Worm (Caenorhabditis elegans) whole organism, L2 larva: ENCODE measurements around the gene C07G1.15.

Source experiments
- C34F6.9 ChIP-seq: fragments of 150-350 bp; optimal IDR thresholded peaks from 2 replicates; lab custom pipeline; 2014; ENCODE audit warnings: missing biosample characterization, missing genetic modification characterization
- F13H6.1 ChIP-seq: sonication (generic microtip); optimal IDR thresholded peaks from 2 replicates; lab custom pipeline; 2016; ENCODE audit warnings: missing genetic modification characterization, missing compliant biosample characterization
- R02D3.7 ChIP-seq: fragments of 150-350 bp; optimal IDR thresholded peaks from 2 replicates; lab custom pipeline; 2014; ENCODE audit warnings: missing biosample characterization, missing genetic modification characterization
- Y55F3AM.14 ChIP-seq: fragments of 200-800 bp; sonication (Bioruptor generic); optimal IDR thresholded peaks from 2 replicates; lab custom pipeline; 2018; ENCODE audit warnings: mild to moderate bottlenecking, missing genetic modification characterization, missing compliant biosample characterization
- ZK546.5 ChIP-seq: sonication (generic microtip); optimal IDR thresholded peaks from 2 replicates; lab custom pipeline; 2017; ENCODE audit warnings: missing biosample characterization, missing genetic modification characterization
- alr-1 ChIP-seq: fragments of 150-350 bp; optimal IDR thresholded peaks from 2 replicates; lab custom pipeline; 2014; ENCODE audit warnings: missing biosample characterization, missing genetic modification characterization
- aly-2 ChIP-seq: fragments of 150-350 bp; optimal IDR thresholded peaks from 2 replicates; lab custom pipeline; 2014; ENCODE audit warnings: missing biosample characterization, missing genetic modification characterization
- ama-1 ChIP-seq: fragments of 150-350 bp; optimal IDR thresholded peaks from 2 replicates; lab custom pipeline; 2018; ENCODE audit warnings: inconsistent platforms
- blmp-1 ChIP-seq: sonication (generic microtip); optimal IDR thresholded peaks from 2 replicates; lab custom pipeline; 2017; ENCODE audit warnings: missing genetic modification characterization, mild to moderate bottlenecking, missing compliant biosample characterization, antibody characterized with exemption, moderate library complexity; ENCODE audit not compliant: insufficient read depth
- ceh-16 ChIP-seq: fragments of 150-350 bp; optimal IDR thresholded peaks from 2 replicates; lab custom pipeline; 2014; ENCODE audit warnings: missing biosample characterization, missing genetic modification characterization
- ceh-82 ChIP-seq: fragments of 150-350 bp; optimal IDR thresholded peaks from 2 replicates; lab custom pipeline; 2014; ENCODE audit warnings: missing biosample characterization, missing genetic modification characterization
- crh-2 ChIP-seq: sonication (generic microtip); optimal IDR thresholded peaks from 2 replicates; lab custom pipeline; 2017; ENCODE audit warnings: missing biosample characterization, missing genetic modification characterization
- dmd-4 ChIP-seq: sonication (generic microtip); optimal IDR thresholded peaks from 2 replicates; lab custom pipeline; 2017; ENCODE audit warnings: missing biosample characterization, missing genetic modification characterization
- egl-27 ChIP-seq: sonication (generic microtip); optimal IDR thresholded peaks from 3 replicates; lab custom pipeline; 2017; ENCODE audit warnings: missing biosample characterization, missing genetic modification reagents, missing genetic modification characterization
- elt-1 ChIP-seq: fragments of 150-350 bp; optimal IDR thresholded peaks from 2 replicates; lab custom pipeline; 2014; ENCODE audit warnings: missing biosample characterization, missing genetic modification characterization
- elt-3 ChIP-seq: sonication (generic microtip); optimal IDR thresholded peaks from 2 replicates; lab custom pipeline; 2017; ENCODE audit warnings: missing biosample characterization, missing genetic modification characterization
- fos-1 ChIP-seq: fragments of 150-350 bp; optimal IDR thresholded peaks from 2 replicates; lab custom pipeline; 2014; ENCODE audit warnings: missing biosample characterization, missing genetic modification characterization
- gmeb-1 ChIP-seq: fragments of 150-350 bp; optimal IDR thresholded peaks from 2 replicates; lab custom pipeline; 2014; ENCODE audit warnings: missing biosample characterization, missing genetic modification characterization
- lin-11 ChIP-seq: fragments of 150-350 bp; sonication (generic microtip); optimal IDR thresholded peaks from 2 replicates; lab custom pipeline; 2014; ENCODE audit warnings: missing biosample characterization, missing genetic modification characterization, inconsistent platforms, mixed read lengths
- lin-13 ChIP-seq: fragments of 150-350 bp; optimal IDR thresholded peaks from 2 replicates; lab custom pipeline; 2014; ENCODE audit warnings: missing biosample characterization, missing genetic modification reagents, missing genetic modification characterization
- lin-39 ChIP-seq: fragments of 150-350 bp; optimal IDR thresholded peaks from 2 replicates; lab custom pipeline; 2014; ENCODE audit warnings: missing biosample characterization, missing genetic modification reagents, missing genetic modification characterization
- lsy-2 ChIP-seq, 2 experiments: fragments of 150-350 bp in 1 of 2; sonication (generic microtip) in 1 of 2; optimal IDR thresholded peaks; 2 replicates each; lab custom pipeline; 2014 to 2017; ENCODE audit warnings: missing biosample characterization in 2 of 2, missing genetic modification characterization in 2 of 2
- mab-5 ChIP-seq: fragments of 150-350 bp; optimal IDR thresholded peaks from 2 replicates; lab custom pipeline; 2014; ENCODE audit warnings: missing biosample characterization, missing genetic modification characterization
- mbf-1 ChIP-seq: sonication (generic microtip); optimal IDR thresholded peaks from 2 replicates; lab custom pipeline; 2017; ENCODE audit warnings: missing biosample characterization, missing genetic modification characterization
- mdl-1 ChIP-seq, 2 experiments: fragments of 150-350 bp in 1 of 2; sonication (generic microtip) in 1 of 2; optimal IDR thresholded peaks; 2 replicates each; lab custom pipeline; 2017; ENCODE audit warnings: missing biosample characterization in 2 of 2, missing genetic modification characterization in 2 of 2
- nhr-10 ChIP-seq: sonication (generic microtip); optimal IDR thresholded peaks from 2 replicates; lab custom pipeline; 2017; ENCODE audit warnings: missing biosample characterization, missing genetic modification characterization
- nhr-11 ChIP-seq: fragments of 150-350 bp; optimal IDR thresholded peaks from 2 replicates; lab custom pipeline; 2014; ENCODE audit warnings: missing biosample characterization, missing genetic modification characterization
- nhr-12 ChIP-seq: fragments of 150-350 bp; optimal IDR thresholded peaks from 2 replicates; lab custom pipeline; 2014; ENCODE audit warnings: missing biosample characterization, missing genetic modification characterization
- nhr-129 ChIP-seq: fragments of 150-350 bp; optimal IDR thresholded peaks from 2 replicates; lab custom pipeline; 2014; ENCODE audit warnings: missing biosample characterization, missing genetic modification characterization
- nhr-21 ChIP-seq: fragments of 150-350 bp; optimal IDR thresholded peaks from 2 replicates; lab custom pipeline; 2014; ENCODE audit warnings: missing biosample characterization, missing genetic modification characterization
- nhr-23 ChIP-seq: fragments of 150-350 bp; optimal IDR thresholded peaks from 2 replicates; lab custom pipeline; 2014; ENCODE audit warnings: missing biosample characterization, missing genetic modification reagents, missing genetic modification characterization
- nhr-237 ChIP-seq: fragments of 150-350 bp; optimal IDR thresholded peaks from 2 replicates; lab custom pipeline; 2014; ENCODE audit warnings: missing biosample characterization, missing genetic modification characterization
- nhr-25 ChIP-seq: fragments of 150-350 bp; sonication (generic microtip); optimal IDR thresholded peaks from 3 replicates; lab custom pipeline; 2014; ENCODE audit warnings: missing biosample characterization, missing genetic modification characterization
- nhr-6 ChIP-seq: fragments of 150-350 bp; optimal IDR thresholded peaks from 2 replicates; lab custom pipeline; 2014; ENCODE audit warnings: missing biosample characterization, missing genetic modification characterization
- nhr-77 ChIP-seq: fragments of 150-350 bp; optimal IDR thresholded peaks from 2 replicates; lab custom pipeline; 2014; ENCODE audit warnings: missing biosample characterization, missing genetic modification characterization
- peb-1 ChIP-seq: fragments of 150-350 bp; optimal IDR thresholded peaks from 2 replicates; lab custom pipeline; 2014; ENCODE audit warnings: missing biosample characterization, missing genetic modification characterization
- sem-4 ChIP-seq: fragments of 150-350 bp; optimal IDR thresholded peaks from 2 replicates; lab custom pipeline; 2014; ENCODE audit warnings: missing biosample characterization, missing genetic modification reagents, missing genetic modification characterization
- skn-1 ChIP-seq: sonication (generic microtip); optimal IDR thresholded peaks from 2 replicates; lab custom pipeline; 2017; ENCODE audit warnings: missing biosample characterization, missing genetic modification characterization
- sma-9 ChIP-seq, 2 experiments: fragments of 150-350 bp in 1 of 2; sonication (generic microtip) in 1 of 2; optimal IDR thresholded peaks; 2 replicates each; lab custom pipeline; 2014 to 2016; ENCODE audit warnings: missing genetic modification characterization in 2 of 2, mild to moderate bottlenecking in 1 of 2, missing biosample characterization in 1 of 2, missing compliant biosample characterization in 1 of 2, missing genetic modification reagents in 1 of 2, moderate library complexity in 1 of 2
- snpc-4 ChIP-seq: fragments of 150-350 bp; optimal IDR thresholded peaks from 2 replicates; lab custom pipeline; 2014; ENCODE audit warnings: missing biosample characterization, missing genetic modification characterization
- unc-55 ChIP-seq: fragments of 150-350 bp; sonication (generic microtip); optimal IDR thresholded peaks from 3 replicates; lab custom pipeline; 2014; ENCODE audit warnings: missing biosample characterization, missing genetic modification reagents, missing genetic modification characterization
- zag-1 ChIP-seq: fragments of 150-350 bp; optimal IDR thresholded peaks from 2 replicates; lab custom pipeline; 2014; ENCODE audit warnings: missing biosample characterization, missing genetic modification characterization
- ztf-1 ChIP-seq: fragments of 200-800 bp; sonication (Bioruptor generic); conservative IDR thresholded peaks from 2 replicates; pipeline ENCODE4 v1.3.6; 2022; ENCODE audit warnings: missing genetic modification characterization, missing compliant biosample characterization
- ztf-11 ChIP-seq: sonication (generic microtip); optimal IDR thresholded peaks from 2 replicates; lab custom pipeline; 2017; ENCODE audit warnings: missing biosample characterization, missing genetic modification characterization
- ztf-4 ChIP-seq: fragments of 150-350 bp; optimal IDR thresholded peaks from 2 replicates; lab custom pipeline; 2014; ENCODE audit warnings: missing biosample characterization, missing genetic modification characterization

C07G1.15 gene

DNA sequence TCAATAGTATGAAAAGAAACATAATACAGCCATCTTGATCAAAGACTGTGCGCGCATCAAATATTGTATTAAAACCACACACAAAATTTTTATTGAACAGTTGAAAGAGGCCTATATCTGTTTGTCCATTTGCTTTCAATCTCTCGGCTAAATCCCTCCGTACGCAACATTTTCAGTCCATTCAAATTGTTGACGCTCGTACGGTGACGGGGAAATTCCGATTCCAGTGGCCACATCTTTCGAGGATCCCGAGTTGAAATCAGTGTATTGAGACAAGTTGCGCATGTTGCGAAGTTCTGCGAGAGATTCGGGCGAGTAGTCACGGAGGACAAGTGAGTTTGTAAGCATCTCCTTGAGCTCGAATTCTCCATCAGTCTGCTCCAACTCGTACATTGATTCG lies 5.3 kb upstream of the C07G1.15 start:
- no peak for TF ChIP-seq fos-1 (tag; lab: Kevin White, UChicago)
- no peak for TF ChIP-seq ceh-82
- no peak for TF ChIP-seq sem-4
- TF ChIP-seq nhr-237 (tag; lab: Kevin White, UChicago): no peak
- no peak for TF ChIP-seq ceh-16 (tag; lab: Kevin White, UChicago)
- TF ChIP-seq Y55F3AM.14 (GFP tag; lab: Kevin White, UChicago): no peak
- no peak for TF ChIP-seq nhr-6 (tag; lab: Kevin White, UChicago)
- TF ChIP-seq elt-3 (tag; lab: Kevin White, UChicago): no peak
- TF ChIP-seq skn-1: no peak
- TF ChIP-seq, all 48 proteins: peak for 0

DNA sequence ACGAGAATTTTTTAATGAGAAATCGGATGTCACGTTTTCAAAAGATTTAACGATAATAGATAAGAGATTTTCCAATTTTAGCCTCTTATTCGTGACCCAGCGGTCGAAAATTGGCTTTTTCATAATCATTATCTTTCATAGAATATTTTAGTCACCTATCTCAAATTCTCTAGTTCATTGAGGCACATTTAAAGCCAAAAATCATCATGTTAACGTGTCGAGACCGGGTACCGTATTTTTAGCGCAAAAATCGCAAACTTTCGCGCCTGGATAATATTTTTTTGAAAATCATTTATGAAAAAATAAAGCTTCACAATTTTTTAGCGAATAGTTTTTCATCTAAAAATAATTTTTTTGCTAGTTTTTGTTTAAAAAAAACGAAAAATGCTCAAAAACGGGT lies 3.8 kb upstream of the C07G1.15 start, which contains the start of gene B0218.7:
Gene B0218.7 (minus strand): TSS at position 101 of the 400 bp plus-strand sequence.
- TF ChIP-seq lsy-2 (tag; optimal IDR thresholded peaks at IDR 0.05; lab: Kevin White, UChicago) (no peak), lin-39 (tag; lab: Kevin White, UChicago) (no peak), mbf-1 (tag; lab: Kevin White, UChicago) (no peak), zag-1 (no peak), aly-2 (tag; lab: Kevin White, UChicago) (no peak)

DNA sequence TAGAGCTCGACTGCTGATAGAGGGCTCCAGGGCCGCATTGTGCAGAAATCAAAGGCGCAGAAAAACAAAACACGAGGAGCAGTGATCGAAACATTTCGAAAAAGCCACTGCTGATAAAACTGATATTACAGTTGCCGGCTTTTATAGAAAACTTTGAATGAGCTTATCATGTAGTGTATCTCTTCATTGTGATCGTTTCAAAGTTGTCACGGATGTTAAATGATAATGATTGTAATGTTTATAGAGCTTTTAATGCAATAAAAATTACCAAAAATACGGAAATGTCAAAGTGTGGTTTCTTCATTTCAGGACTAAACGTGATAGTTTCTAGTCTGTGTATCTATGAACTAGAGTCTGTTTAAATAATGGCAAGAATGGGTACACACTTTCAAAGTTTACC lies 1.1 kb upstream of the C07G1.15 start, which contains the start of gene clec-52:
Gene clec-52 (minus strand): TSS at position 101 of the 400 bp plus-strand sequence.
- TF ChIP-seq nhr-25 (tag; lab: Kevin White, UChicago) (no peak), lin-39 (tag; lab: Kevin White, UChicago) (no peak), mab-5 (tag; lab: Kevin White, UChicago) (no peak), ZK546.5 (tag; lab: Kevin White, UChicago) (no peak), unc-55 (no peak), egl-27 (tag; lab: Kevin White, UChicago) (no peak), aly-2 (tag; lab: Kevin White, UChicago) (no peak), lsy-2 (tag; optimal IDR thresholded peaks at IDR 0.05; lab: Kevin White, UChicago) (no peak), skn-1 (no peak)

DNA sequence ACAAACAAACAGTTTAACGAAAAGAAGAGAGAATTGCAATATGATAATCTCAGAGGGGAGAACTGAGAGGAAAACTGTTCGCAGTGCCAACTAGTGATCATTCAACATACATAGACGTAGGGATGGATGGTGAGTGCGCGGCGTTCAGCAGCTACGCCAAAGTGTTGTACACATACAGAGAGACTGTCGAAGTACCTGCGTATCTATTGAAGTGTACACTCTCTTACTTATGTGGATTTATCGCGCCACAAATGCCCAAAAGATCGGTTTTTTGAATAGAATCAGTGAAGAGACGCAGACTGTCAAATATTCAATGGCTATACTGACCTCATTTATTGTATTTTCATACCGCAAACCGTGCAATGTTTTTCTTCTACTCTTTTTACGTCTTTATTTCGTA lies 490 bp downstream of the C07G1.15 start:
- TF ChIP-seq nhr-23 (tag; lab: Kevin White, UChicago) (no peak), blmp-1 (tag; lab: Kevin White, UChicago) (peak; percentile 20), crh-2 (tag; lab: Kevin White, UChicago) (no peak), fos-1 (tag; lab: Kevin White, UChicago) (peak; percentile 31), nhr-77 (tag; lab: Kevin White, UChicago) (no peak), nhr-6 (tag; lab: Kevin White, UChicago) (no peak), egl-27 (tag; lab: Kevin White, UChicago) (peak; percentile 33), lin-39 (tag; lab: Kevin White, UChicago) (no peak), ztf-1 (GFP tag; lab: Robert Waterston, UW) (no peak), mbf-1 (tag; lab: Kevin White, UChicago) (no peak), mdl-1 (tag; optimal IDR thresholded peaks at IDR 0.05; lab: Kevin White, UChicago) (no peak), ztf-4 (no peak), elt-3 (tag; lab: Kevin White, UChicago) (no peak), ZK546.5 (tag; lab: Kevin White, UChicago) (no peak), F13H6.1 (tag; lab: Kevin White, UChicago) (peak; percentile 51), sem-4 (peak; percentile 11), peb-1 (tag; lab: Kevin White, UChicago) (no peak), nhr-21 (tag; lab: Kevin White, UChicago) (peak; percentile 19), lin-11 (tag; lab: Kevin White, UChicago) (no peak), nhr-129 (tag; lab: Kevin White, UChicago) (no peak), ztf-11 (tag; lab: Kevin White, UChicago) (no peak), mab-5 (tag; lab: Kevin White, UChicago) (no peak), sma-9 (GFP tag; optimal IDR thresholded peaks at IDR 0.05; lab: Kevin White, UChicago) (peak; percentile 19), sma-9 (tag; optimal IDR thresholded peaks at IDR 0.05; lab: Kevin White, UChicago) (no peak), elt-1 (no peak), C34F6.9 (tag; lab: Kevin White, UChicago) (no peak), nhr-12 (tag; lab: Kevin White, UChicago) (no peak), ceh-16 (tag; lab: Kevin White, UChicago) (no peak), ceh-82 (no peak), nhr-10 (tag; lab: Kevin White, UChicago) (no peak), alr-1 (tag; lab: Kevin White, UChicago) (no peak), snpc-4 (tag; lab: Kevin White, UChicago) (no peak), zag-1 (no peak), nhr-25 (tag; lab: Kevin White, UChicago) (no peak), dmd-4 (tag; lab: Kevin White, UChicago) (no peak), lsy-2 (tag; optimal IDR thresholded peaks at IDR 0.05; lab: Kevin White, UChicago) (no peak), unc-55 (no peak), ama-1 (lab: Kevin White, UChicago) (no peak), nhr-11 (tag; lab: Kevin White, UChicago) (no peak), nhr-237 (tag; lab: Kevin White, UChicago) (no peak), R02D3.7 (tag; lab: Kevin White, UChicago) (no peak), gmeb-1 (tag; lab: Kevin White, UChicago) (no peak), skn-1 (no peak), lin-13 (GFP tag; lab: Kevin White, UChicago) (no peak), Y55F3AM.14 (GFP tag; lab: Kevin White, UChicago) (no peak)
